Worm (Caenorhabditis elegans): ENCODE results near the gene C04A11.1.

DNA sequence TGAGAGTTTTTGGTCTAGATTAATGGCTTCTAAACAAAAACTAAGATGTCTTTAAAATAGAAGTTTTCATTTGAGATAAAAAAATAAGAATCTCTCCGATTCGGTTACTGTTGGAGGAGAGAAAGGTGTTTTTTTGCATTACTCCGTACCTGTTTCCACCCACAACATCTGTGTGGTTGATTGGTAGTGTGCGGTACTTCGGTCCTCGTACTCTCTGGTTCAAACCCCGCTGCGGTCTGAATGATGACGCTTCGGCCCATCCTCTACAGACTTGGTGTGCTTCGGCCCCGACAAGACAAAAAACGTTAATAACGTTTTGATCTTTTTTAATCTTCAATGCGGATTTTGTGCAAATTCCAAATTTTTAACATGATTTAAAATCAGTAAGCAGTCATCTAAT lies 37.2 kb downstream of the C04A11.1 start:
- TF ChIP-seq ztf-11 (tag; optimal IDR thresholded peaks at IDR 0.05) (no peak), egl-27 (tag; optimal IDR thresholded peaks at IDR 0.05) (no peak), mep-1 (tag; optimal IDR thresholded peaks at IDR 0.05) (no peak), R02D3.7 (tag; optimal IDR thresholded peaks at IDR 0.05) (no peak), nhr-28 (tag; optimal IDR thresholded peaks at IDR 0.05) (no peak), unc-62 (GFP tag; optimal IDR thresholded peaks at IDR 0.05 in 1 of 2) (no peak), unc-62 (tag; optimal IDR thresholded peaks at IDR 0.05) (no peak), dpl-1 (GFP tag; optimal IDR thresholded peaks at IDR 0.05) (no peak), nhr-6 (tag; optimal IDR thresholded peaks at IDR 0.05) (no peak)

Measured in whole organism, L4 larva.